Worm (Caenorhabditis elegans): ENCODE data around the gene Y45F10D.14.

ce11 chrIV:13797859-13798374, 9.7 kb downstream of the Y45F10D.14 start, which contains the start of gene Y45F10D.6:
- no peak for TF ChIP-seq unc-55 (GFP tag; optimal IDR thresholded peaks at IDR 0.05)
- TF ChIP-seq snpc-4 (tag; optimal IDR thresholded peaks at IDR 0.05) = no peak
- TF ChIP-seq nhr-77 (tag; optimal IDR thresholded peaks at IDR 0.05) = no peak
- no peak for TF ChIP-seq nhr-23 (tag; optimal IDR thresholded peaks at IDR 0.05)
- TF ChIP-seq blmp-1 (tag; optimal IDR thresholded peaks at IDR 0.05; ENCODE audit: insufficient read depth) = no peak
- TF ChIP-seq nhr-10 (tag; optimal IDR thresholded peaks at IDR 0.05) = no peak
- TF ChIP-seq ama-1 (optimal IDR thresholded peaks at IDR 0.05) = no peak

Data from whole organism, L2 larva.